Worm (Caenorhabditis elegans): ENCODE data around the gene R11D1.2.

Gene R11D1.2

ce11 chrV:12697364-12697901 is 11.0 kb upstream of the R11D1.2 start, which contains the start of gene istr-1 (continued):
- no peak for TF ChIP-seq lin-39 (tag; optimal IDR thresholded peaks at IDR 0.05)
- TF ChIP-seq zip-4 (GFP tag; optimal IDR thresholded peaks at IDR 0.05) = peak; percentile 72
- TF ChIP-seq hlh-4 (tag; optimal IDR thresholded peaks at IDR 0.05) = no peak
- no peak for TF ChIP-seq nhr-85 (tag)
- no peak for TF ChIP-seq irx-1 (tag; optimal IDR thresholded peaks at IDR 0.05)
- no peak for TF ChIP-seq egl-27 (tag; optimal IDR thresholded peaks at IDR 0.05)
- no peak for TF ChIP-seq snu-23 (GFP tag; optimal IDR thresholded peaks at IDR 0.05)
- no peak for TF ChIP-seq unc-62 (GFP tag; optimal IDR thresholded peaks at IDR 0.05)
- no peak for TF ChIP-seq nhr-77 (tag; optimal IDR thresholded peaks at IDR 0.05)
- no peak for TF ChIP-seq unc-130 (tag; optimal IDR thresholded peaks at IDR 0.05)
- no peak for TF ChIP-seq nhr-19 (GFP tag; conservative IDR thresholded peaks at IDR 0.05)
- TF ChIP-seq sox-4 (tag; optimal IDR thresholded peaks at IDR 0.05) = no peak
- TF ChIP-seq nhr-20 (tag; optimal IDR thresholded peaks at IDR 0.05) = no peak
- TF ChIP-seq hlh-17 (GFP tag; optimal IDR thresholded peaks at IDR 0.05; ENCODE audit: borderline replicate concordance) = no peak
- no peak for TF ChIP-seq pax-3 (tag; optimal IDR thresholded peaks at IDR 0.05)
- TF ChIP-seq efl-3 (GFP tag; optimal IDR thresholded peaks at IDR 0.05) = no peak
- TF ChIP-seq fkh-8 (tag; optimal IDR thresholded peaks at IDR 0.05) = no peak
- no peak for TF ChIP-seq jun-1 (tag; optimal IDR thresholded peaks at IDR 0.05)
- peak; percentile 49 for TF ChIP-seq fos-1 (tag; optimal IDR thresholded peaks at IDR 0.05)
- TF ChIP-seq Y116A8C.19 (tag; optimal IDR thresholded peaks at IDR 0.05; ENCODE audit: borderline replicate concordance) = no peak
- no peak for TF ChIP-seq mdl-1 (tag; optimal IDR thresholded peaks at IDR 0.05)
- no peak for TF ChIP-seq aha-1 (tag; optimal IDR thresholded peaks at IDR 0.05)
- TF ChIP-seq mab-9 (GFP tag; IDR thresholded peaks at IDR 0.05) = no peak
- TF ChIP-seq ceh-8 (GFP tag; optimal IDR thresholded peaks at IDR 0.05) = no peak
- no peak for TF ChIP-seq alr-1 (tag; optimal IDR thresholded peaks at IDR 0.05; ENCODE audit: borderline replicate concordance)
- TF ChIP-seq fkh-10 (GFP tag; optimal IDR thresholded peaks at IDR 0.05) = no peak
- no peak for TF ChIP-seq hpl-2 (GFP tag; optimal IDR thresholded peaks at IDR 0.05)
- TF ChIP-seq efl-1 (optimal IDR thresholded peaks at IDR 0.05) = peak; percentile 12 to 19
- peak in 1 of 2 experiments; percentile 25 for TF ChIP-seq efl-1 (GFP tag; optimal IDR thresholded peaks at IDR 0.05 in 1 of 2)
- TF ChIP-seq snpc-4 (tag; optimal IDR thresholded peaks at IDR 0.05) = peak; percentile 16
- TF ChIP-seq nhr-11 (tag; optimal IDR thresholded peaks at IDR 0.05) = no peak
- no peak for TF ChIP-seq ama-1 (optimal IDR thresholded peaks at IDR 0.05)
- peak; percentile 33 to 52 for TF ChIP-seq lin-35 (GFP tag; optimal IDR thresholded peaks at IDR 0.05)
- TF ChIP-seq ceh-63 (GFP tag; optimal IDR thresholded peaks at IDR 0.05) = no peak
- no peak for TF ChIP-seq ztf-4 (tag; optimal IDR thresholded peaks at IDR 0.05)
- TF ChIP-seq unc-86 (tag; optimal IDR thresholded peaks at IDR 0.05) = no peak

ce11 chrV:12701613-12702012 is 6.8 kb upstream of the R11D1.2 start:
- TF ChIP-seq lin-14 (GFP tag; optimal IDR thresholded peaks at IDR 0.05) (peak; percentile 73), ces-1 (GFP tag; optimal IDR thresholded peaks at IDR 0.05) (peak; percentile 42), rnt-1 (tag; optimal IDR thresholded peaks at IDR 0.05) (no peak)

ce11 chrV:12704077-12704476 is 4.3 kb upstream of the R11D1.2 start, which contains the start of gene R11D1.1:
Gene R11D1.1, plus strand, starts transcription at chrV:12704377.
- TF ChIP-seq lin-15B (tag; optimal IDR thresholded peaks at IDR 0.05) = no peak
- no peak for TF ChIP-seq mep-1 (tag; optimal IDR thresholded peaks at IDR 0.05)
- no peak for TF ChIP-seq elt-3 (tag; optimal IDR thresholded peaks at IDR 0.05)
- no peak for TF ChIP-seq lir-3 (tag; optimal IDR thresholded peaks at IDR 0.05; ENCODE audit: poor library complexity)
- no peak for TF ChIP-seq nhr-76 (tag; optimal IDR thresholded peaks at IDR 0.05)
- no peak for TF ChIP-seq F16B12.6 (tag; optimal IDR thresholded peaks at IDR 0.05)
- TF ChIP-seq sox-4 (tag; optimal IDR thresholded peaks at IDR 0.05) = no peak
- TF ChIP-seq alr-1 (tag; optimal IDR thresholded peaks at IDR 0.05; ENCODE audit: borderline replicate concordance) = no peak
- no peak for TF ChIP-seq xbp-1 (tag; optimal IDR thresholded peaks at IDR 0.05)
